Worm (Caenorhabditis elegans): Measurements from ENCODE around the gene mrpl-36.

mrpl-36 gene

DNA sequence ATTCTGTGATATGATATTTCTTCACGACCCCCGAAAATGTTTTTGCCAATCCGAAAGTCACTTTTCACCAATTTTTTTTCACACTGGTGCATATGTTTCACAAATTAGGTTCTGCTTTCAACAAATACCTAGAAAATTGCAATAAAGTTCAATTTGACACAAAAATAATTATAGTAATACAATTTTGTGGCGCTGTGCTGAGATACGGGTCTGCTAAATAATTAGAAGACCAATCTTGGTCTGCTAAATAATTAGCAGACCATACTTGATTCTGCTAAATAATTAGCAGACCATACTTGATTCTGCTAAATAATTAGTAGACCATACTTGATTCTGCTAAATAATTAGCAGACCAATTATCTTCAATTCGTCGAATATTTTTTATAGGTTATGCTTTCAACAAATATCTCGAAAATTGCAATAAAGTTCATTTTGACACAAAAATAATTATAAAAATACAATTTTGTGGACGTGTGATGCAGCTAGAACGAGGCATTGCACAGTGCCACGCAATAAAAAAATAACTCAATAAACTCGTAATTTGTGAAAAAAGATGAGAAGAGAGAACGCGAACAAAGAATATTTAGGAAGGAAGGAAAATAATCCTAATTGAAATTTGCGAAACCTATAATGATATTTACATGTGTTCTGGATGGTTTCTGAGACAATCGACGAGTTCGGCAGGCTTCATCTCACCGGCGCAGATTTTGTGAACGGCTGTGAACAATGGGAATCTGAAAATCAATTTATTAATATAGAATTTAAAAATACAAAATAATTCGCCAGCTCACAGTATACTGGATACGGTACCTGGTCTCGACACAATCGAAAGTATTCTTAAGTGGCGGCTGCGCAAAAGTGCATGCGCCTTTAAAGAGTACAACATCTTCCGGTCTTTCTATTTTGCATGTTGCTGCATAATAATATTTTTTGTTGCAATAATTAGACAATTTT lies 6.0 kb upstream of the mrpl-36 start:
- TF ChIP-seq efl-1 (optimal IDR thresholded peaks at IDR 0.05): no peak
- TF ChIP-seq efl-1 (GFP tag; optimal IDR thresholded peaks at IDR 0.05 in 1 of 2): peak in 1 of 2 experiments; percentile 71
- no peak for TF ChIP-seq nhr-237 (tag; optimal IDR thresholded peaks at IDR 0.05)

DNA sequence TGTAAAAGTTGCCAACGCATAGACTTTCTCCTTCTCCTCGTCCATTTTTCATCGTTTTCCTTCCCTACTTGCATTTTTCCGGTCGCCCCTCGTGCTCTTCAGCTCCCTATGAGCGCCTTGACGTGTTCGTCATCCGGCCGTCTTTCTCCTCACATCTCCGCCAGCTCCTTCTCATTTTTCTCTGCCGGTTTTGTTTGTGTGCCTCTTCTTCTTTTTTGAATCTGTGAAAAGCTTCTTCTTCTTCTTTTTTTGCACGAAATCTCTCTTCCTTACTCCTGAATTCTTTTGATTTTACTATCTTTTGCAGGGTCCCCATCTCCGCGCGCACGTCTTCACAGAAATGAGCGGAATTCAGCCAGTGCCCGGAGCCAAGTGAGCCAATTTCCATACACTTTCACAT lies 3.6 kb upstream of the mrpl-36 start, which contains the start of gene K11H3.3:
TSS of gene K11H3.3 (plus strand) at position 308 of the 400 bp plus-strand sequence.
- TF ChIP-seq lin-14 (GFP tag; optimal IDR thresholded peaks at IDR 0.05) (peak; percentile 59), efl-1 (optimal IDR thresholded peaks at IDR 0.05) (no peak), efl-1 (GFP tag; optimal IDR thresholded peaks at IDR 0.05 in 1 of 2) (peak in 1 of 2 experiments; percentile 42), sox-4 (tag; optimal IDR thresholded peaks at IDR 0.05) (no peak), ceh-82 (tag; optimal IDR thresholded peaks at IDR 0.05) (peak in 1 of 3 experiments; percentile 0), nhr-20 (tag; optimal IDR thresholded peaks at IDR 0.05) (no peak), zag-1 (tag; optimal IDR thresholded peaks at IDR 0.05) (no peak)

DNA sequence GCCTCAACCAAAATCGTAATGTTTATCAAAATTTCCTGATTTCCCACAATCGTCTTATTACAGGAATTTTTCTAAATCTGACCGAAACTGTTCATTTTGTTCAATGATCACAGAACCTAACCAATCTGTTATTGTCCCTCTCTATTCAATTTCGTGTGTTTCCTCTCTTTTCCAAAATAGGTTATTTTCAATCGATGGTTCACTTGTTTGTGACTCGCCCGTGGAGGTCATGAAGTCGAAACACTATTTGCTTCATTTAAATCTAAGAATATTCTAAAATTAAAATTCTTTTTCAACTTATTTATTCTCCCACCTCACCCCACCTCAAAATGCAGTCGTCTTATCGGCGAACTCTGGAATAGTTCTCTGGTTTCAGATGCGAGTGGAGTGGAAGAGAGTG lies 3.0 kb upstream of the mrpl-36 start:
- TF ChIP-seq nhr-12 (tag; optimal IDR thresholded peaks at IDR 0.05) (no peak), mep-1 (tag; optimal IDR thresholded peaks at IDR 0.05) (peak; percentile 28), lin-14 (GFP tag; optimal IDR thresholded peaks at IDR 0.05) (peak; percentile 31), nhr-71 (tag; optimal IDR thresholded peaks at IDR 0.05) (peak; percentile 7), lin-35 (GFP tag; optimal IDR thresholded peaks at IDR 0.05) (peak in 1 of 2 experiments; percentile 8), ces-1 (GFP tag; optimal IDR thresholded peaks at IDR 0.05) (no peak), nhr-85 (tag) (peak; percentile 64), nhr-19 (GFP tag; conservative IDR thresholded peaks at IDR 0.05) (peak; percentile 10; the same call in 1 of the 2 replicates), ets-5 (GFP tag; IDR thresholded peaks at IDR 0.05) (no peak), grh-1 (GFP tag; IDR thresholded peaks at IDR 0.05) (no peak), nhr-90 (tag; optimal IDR thresholded peaks at IDR 0.05; ENCODE audit: poor library complexity) (peak; percentile 0), snu-23 (GFP tag; optimal IDR thresholded peaks at IDR 0.05) (peak; percentile 5), ceh-88 (GFP tag; IDR thresholded peaks at IDR 0.05) (no peak)

DNA sequence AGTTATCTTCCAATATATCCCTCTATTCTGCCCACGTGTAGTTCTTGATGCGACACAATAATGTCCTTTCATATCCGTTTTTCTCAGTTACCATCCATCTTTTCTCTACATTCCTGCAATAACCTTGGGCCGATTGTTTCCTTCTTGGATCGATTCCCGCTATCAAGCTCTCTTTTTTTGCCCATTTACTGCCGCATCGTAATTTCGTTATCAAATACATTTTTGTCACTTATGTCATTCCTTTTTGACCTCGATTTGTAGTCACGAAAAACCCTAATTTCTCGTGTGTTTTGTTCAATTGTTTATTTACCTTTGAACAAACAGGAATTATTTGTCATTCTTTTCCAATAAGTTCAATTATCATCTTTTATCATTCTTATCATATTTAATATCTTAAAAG lies 2.0 kb upstream of the mrpl-36 start:
- no peak for TF ChIP-seq dsc-1 (tag; optimal IDR thresholded peaks at IDR 0.05)
- no peak for TF ChIP-seq snpc-4 (tag; optimal IDR thresholded peaks at IDR 0.05)
- peak; percentile 22 for TF ChIP-seq snu-23 (GFP tag; optimal IDR thresholded peaks at IDR 0.05)
- TF ChIP-seq nhr-76 (tag; optimal IDR thresholded peaks at IDR 0.05): no peak
- TF ChIP-seq hlh-17 (GFP tag; optimal IDR thresholded peaks at IDR 0.05; ENCODE audit: borderline replicate concordance): no peak
- peak; percentile 38 for TF ChIP-seq nhr-90 (tag; optimal IDR thresholded peaks at IDR 0.05; ENCODE audit: poor library complexity)
- no peak for TF ChIP-seq lir-3 (tag; optimal IDR thresholded peaks at IDR 0.05; ENCODE audit: poor library complexity)
- peak; percentile 60 for TF ChIP-seq nhr-20 (tag; optimal IDR thresholded peaks at IDR 0.05)
- TF ChIP-seq elt-2 (tag; optimal IDR thresholded peaks at IDR 0.05): peak; percentile 1
- no peak for TF ChIP-seq tlp-1 (tag; optimal IDR thresholded peaks at IDR 0.05)
- no peak for TF ChIP-seq C34B4.2 (tag; optimal IDR thresholded peaks at IDR 0.05)
- TF ChIP-seq alr-1 (tag; optimal IDR thresholded peaks at IDR 0.05; ENCODE audit: borderline replicate concordance): no peak
- no peak for TF ChIP-seq nhr-84 (tag; optimal IDR thresholded peaks at IDR 0.05)
- peak; percentile 58 for TF ChIP-seq blmp-1 (tag; optimal IDR thresholded peaks at IDR 0.05)
- TF ChIP-seq isw-1 (GFP tag; IDR thresholded peaks at IDR 0.05): no peak
- TF ChIP-seq lin-14 (GFP tag; optimal IDR thresholded peaks at IDR 0.05): peak; percentile 62
- TF ChIP-seq rnt-1 (tag; optimal IDR thresholded peaks at IDR 0.05): no peak
- TF ChIP-seq nhr-71 (tag; optimal IDR thresholded peaks at IDR 0.05): peak; percentile 59
- no peak for TF ChIP-seq irx-1 (tag; optimal IDR thresholded peaks at IDR 0.05)
- peak in 1 of 2 experiments; percentile 20 for TF ChIP-seq lin-35 (GFP tag; optimal IDR thresholded peaks at IDR 0.05)
- peak; percentile 29 for TF ChIP-seq pag-3 (tag; optimal IDR thresholded peaks at IDR 0.05; ENCODE audit: borderline replicate concordance, insufficient read depth)
- peak in 5 of 6 experiments; percentile 3 to 71 (median 57) for TF ChIP-seq elt-3 (tag; optimal IDR thresholded peaks at IDR 0.05)
- peak in 1 of 2 experiments; percentile 29 for TF ChIP-seq egl-27 (tag; optimal IDR thresholded peaks at IDR 0.05)
- TF ChIP-seq nhr-85 (tag): peak; percentile 57
- no peak for TF ChIP-seq ceh-63 (GFP tag; optimal IDR thresholded peaks at IDR 0.05)
- no peak for TF ChIP-seq Y116A8C.19 (tag; optimal IDR thresholded peaks at IDR 0.05; ENCODE audit: borderline replicate concordance)
- TF ChIP-seq fkh-8 (tag; optimal IDR thresholded peaks at IDR 0.05): no peak
- peak; percentile 2 for TF ChIP-seq nhr-47 (tag; optimal IDR thresholded peaks at IDR 0.05)
